Fruit fly (Drosophila melanogaster) whole organism, embryonic: Measurements from ENCODE around the gene CG5793.

Source experiments
- BEAF-32 ChIP-seq: fragments of 200-800 bp; sonication (Bioruptor generic); optimal IDR thresholded peaks from 3 replicates; lab custom pipeline; 2017; ENCODE audit warnings: missing biosample characterization, missing genetic modification characterization, mild to moderate bottlenecking, moderate library complexity, missing genetic modification reagents
- CG10147 ChIP-seq: fragments of 200-800 bp; sonication (Bioruptor generic); optimal IDR thresholded peaks from 2 replicates; lab custom pipeline; 2019; ENCODE audit warnings: missing biosample characterization, mild to moderate bottlenecking, missing genetic modification characterization, moderate library complexity
- CG1024 ChIP-seq: fragments of 200-800 bp; sonication (Bioruptor generic); IDR thresholded peaks from 2 replicates; pipeline ENCODE4 v1.3.6; 2022; ENCODE audit warnings: missing biosample characterization, missing genetic modification characterization
- CG10543 ChIP-seq: fragments of 200-800 bp; sonication (Bioruptor generic); optimal IDR thresholded peaks from 3 replicates; lab custom pipeline; 2017; ENCODE audit warnings: missing biosample characterization, mild to moderate bottlenecking, missing genetic modification characterization, moderate library complexity
- CG12104 ChIP-seq: fragments of 200-800 bp; sonication (Bioruptor generic); optimal IDR thresholded peaks from 3 replicates; lab custom pipeline; 2016; ENCODE audit warnings: missing biosample characterization, missing genetic modification characterization
- CG15514 ChIP-seq: fragments of 200-800 bp; sonication (Bioruptor generic); optimal IDR thresholded peaks from 3 replicates; lab custom pipeline; 2017; ENCODE audit warnings: missing biosample characterization, missing genetic modification characterization, mild to moderate bottlenecking, moderate library complexity, missing genetic modification reagents
- CG16779 ChIP-seq: fragments of 200-800 bp; sonication (Bioruptor generic); IDR thresholded peaks from 2 replicates; pipeline ENCODE4 v1.3.6; 2022; ENCODE audit warnings: missing biosample characterization, missing genetic modification characterization
- CG16813 ChIP-seq: fragments of 200-800 bp; sonication (Bioruptor generic); IDR thresholded peaks from 3 replicates; pipeline ENCODE4 v1.3.6; 2022; ENCODE audit warnings: missing biosample characterization, missing genetic modification characterization; ENCODE audit not compliant: partially characterized antibody
- CG17186 ChIP-seq: fragments of 200-800 bp; sonication (Bioruptor generic); optimal IDR thresholded peaks from 3 replicates; lab custom pipeline; 2017; ENCODE audit warnings: missing biosample characterization, missing genetic modification reagents, missing genetic modification characterization
- CG17385 ChIP-seq: fragments of 200-800 bp; sonication (Bioruptor generic); optimal IDR thresholded peaks from 3 replicates; lab custom pipeline; 2018; ENCODE audit warnings: missing biosample characterization, mild to moderate bottlenecking, missing genetic modification characterization
- CG17829 ChIP-seq: fragments of 200-800 bp; optimal IDR thresholded peaks from 2 replicates; lab custom pipeline; 2019; ENCODE audit warnings: missing biosample characterization, mild to moderate bottlenecking, missing genetic modification characterization, moderate library complexity
- CG2120 ChIP-seq: fragments of 200-800 bp; sonication (Bioruptor generic); optimal IDR thresholded peaks from 3 replicates; lab custom pipeline; 2016; ENCODE audit warnings: missing biosample characterization, missing genetic modification characterization
- CG2129 ChIP-seq: fragments of 200-800 bp; sonication (Bioruptor generic); IDR thresholded peaks from 2 replicates; pipeline ENCODE4 v1.3.6; 2022; ENCODE audit warnings: missing biosample characterization, missing genetic modification characterization; ENCODE audit not compliant: partially characterized antibody
- CG33213 ChIP-seq: fragments of 200-800 bp; sonication (Bioruptor generic); optimal IDR thresholded peaks from 3 replicates; lab custom pipeline; 2016; ENCODE audit warnings: missing biosample characterization, missing genetic modification characterization
- CG3995 ChIP-seq: fragments of 200-800 bp; sonication (Bioruptor generic); optimal IDR thresholded peaks from 3 replicates; lab custom pipeline; 2016; ENCODE audit warnings: missing biosample characterization, missing genetic modification characterization
- CG5180 ChIP-seq: fragments of 200-800 bp; sonication (Bioruptor generic); optimal IDR thresholded peaks from 3 replicates; lab custom pipeline; 2017; ENCODE audit warnings: missing biosample characterization, missing genetic modification characterization, mild to moderate bottlenecking, moderate library complexity, missing genetic modification reagents
- CG7786 ChIP-seq: fragments of 200-800 bp; sonication (Bioruptor generic); optimal IDR thresholded peaks from 2 replicates; lab custom pipeline; 2016; ENCODE audit warnings: missing biosample characterization, missing genetic modification characterization
- CG7928 ChIP-seq: fragments of 200-800 bp; sonication (Bioruptor generic); optimal IDR thresholded peaks from 2 replicates; lab custom pipeline; 2017; ENCODE audit warnings: missing biosample characterization, mild to moderate bottlenecking, missing genetic modification characterization
- CG8290 ChIP-seq, 3 experiments: fragments of 200-800 bp; sonication (Bioruptor generic); optimal IDR thresholded peaks; 2 replicates each; lab custom pipeline; 2016 to 2019; ENCODE audit warnings: missing biosample characterization in 3 of 3, missing genetic modification characterization in 3 of 3, mild to moderate bottlenecking in 2 of 3, moderate library complexity in 1 of 3
- CG8924 ChIP-seq: fragments of 200-800 bp; optimal IDR thresholded peaks from 3 replicates; lab custom pipeline; 2019; ENCODE audit warnings: missing biosample characterization, mild to moderate bottlenecking, missing genetic modification characterization, moderate library complexity
- CG9876 ChIP-seq: fragments of 200-800 bp; sonication (Bioruptor generic); optimal IDR thresholded peaks from 2 replicates; lab custom pipeline; 2016; ENCODE audit warnings: missing biosample characterization, missing genetic modification characterization
- CTCF ChIP-seq: fragments of 200-800 bp; sonication (Bioruptor generic); optimal IDR thresholded peaks from 2 replicates; lab custom pipeline; 2017; ENCODE audit warnings: missing biosample characterization, mild to moderate bottlenecking, missing genetic modification characterization, moderate library complexity
- CoRest ChIP-seq: fragments of 200-800 bp; sonication (Bioruptor generic); optimal IDR thresholded peaks from 3 replicates; lab custom pipeline; 2018; ENCODE audit warnings: missing biosample characterization, mild to moderate bottlenecking, missing genetic modification characterization, moderate library complexity
- Dll ChIP-seq: fragments of 200-800 bp; sonication (Bioruptor generic); IDR thresholded peaks from 4 replicates; pipeline ENCODE4 v1.3.6; 2022; ENCODE audit warnings: missing biosample characterization, missing genetic modification characterization; ENCODE audit not compliant: partially characterized antibody
- Dp ChIP-seq: fragments of 200-800 bp; sonication (Bioruptor generic); optimal IDR thresholded peaks from 2 replicates; lab custom pipeline; 2018; ENCODE audit warnings: missing biosample characterization, mild to moderate bottlenecking, missing genetic modification characterization, moderate library complexity
- Elba2 ChIP-seq: fragments of 200-800 bp; sonication (Bioruptor generic); optimal IDR thresholded peaks from 3 replicates; lab custom pipeline; 2016; ENCODE audit warnings: missing biosample characterization, missing genetic modification characterization
- Fer3 ChIP-seq: fragments of 200-800 bp; sonication (Bioruptor generic); optimal IDR thresholded peaks from 2 replicates; lab custom pipeline; 2018; ENCODE audit warnings: missing biosample characterization, mild to moderate bottlenecking, missing genetic modification characterization, moderate library complexity
- Hsf ChIP-seq: fragments of 200-800 bp; sonication (Bioruptor generic); optimal IDR thresholded peaks from 3 replicates; lab custom pipeline; 2016; ENCODE audit warnings: missing biosample characterization, missing genetic modification characterization
- MTF-1 ChIP-seq: fragments of 200-800 bp; sonication (Bioruptor generic); optimal IDR thresholded peaks from 2 replicates; lab custom pipeline; 2018; ENCODE audit warnings: missing biosample characterization, mild to moderate bottlenecking, missing genetic modification characterization, borderline replicate concordance
- Nf-YB ChIP-seq: fragments of 200-800 bp; sonication (Bioruptor generic); optimal IDR thresholded peaks from 3 replicates; lab custom pipeline; 2019; ENCODE audit warnings: missing biosample characterization, mild to moderate bottlenecking, missing genetic modification characterization, moderate library complexity
- Pdp1 ChIP-seq, 2 experiments: fragments of 200-800 bp; sonication (Bioruptor generic); optimal IDR thresholded peaks; 3 replicates each; lab custom pipeline; 2016; ENCODE audit warnings: missing biosample characterization in 2 of 2, missing genetic modification characterization in 2 of 2, mild to moderate bottlenecking in 1 of 2, moderate library complexity in 1 of 2
- abd-A ChIP-seq: fragments of 200-800 bp; sonication (Bioruptor generic); optimal IDR thresholded peaks from 3 replicates; lab custom pipeline; 2019; ENCODE audit warnings: missing biosample characterization, mild to moderate bottlenecking, missing genetic modification characterization, moderate library complexity
- al ChIP-seq: fragments of 200-800 bp; sonication (Bioruptor generic); IDR thresholded peaks from 2 replicates; pipeline ENCODE4 v1.3.6; 2022; ENCODE audit warnings: missing biosample characterization, missing genetic modification characterization
- ara ChIP-seq: fragments of 200-800 bp; sonication (Bioruptor generic); IDR thresholded peaks from 2 replicates; pipeline ENCODE4 v1.3.6; 2022; ENCODE audit warnings: missing biosample characterization, missing genetic modification characterization
- br ChIP-seq: fragments of >200 bp; optimal IDR thresholded peaks from 2 replicates; lab custom pipeline; 2017
- chinmo ChIP-seq: fragments of 200-800 bp; sonication (Bioruptor generic); IDR thresholded peaks from 4 replicates; pipeline ENCODE4 v1.3.6; 2022; ENCODE audit warnings: missing biosample characterization, missing genetic modification characterization; ENCODE audit not compliant: partially characterized antibody
- danr ChIP-seq: fragments of 200-800 bp; sonication (Bioruptor generic); IDR thresholded peaks from 2 replicates; pipeline ENCODE4 v1.3.6; 2022; ENCODE audit warnings: missing biosample characterization, missing genetic modification characterization
- eyg ChIP-seq: fragments of 200-800 bp; sonication (Bioruptor generic); optimal IDR thresholded peaks from 3 replicates; lab custom pipeline; 2016; ENCODE audit warnings: missing biosample characterization, missing genetic modification characterization
- ftz-f1 ChIP-seq: fragments of 200-800 bp; sonication (Bioruptor generic); optimal IDR thresholded peaks from 2 replicates; lab custom pipeline; 2016; ENCODE audit warnings: missing biosample characterization, missing genetic modification characterization
- lab ChIP-seq: fragments of 200-800 bp; sonication (Bioruptor generic); optimal IDR thresholded peaks from 3 replicates; lab custom pipeline; 2017; ENCODE audit warnings: missing biosample characterization, missing genetic modification characterization, mild to moderate bottlenecking, moderate library complexity, missing genetic modification reagents
- nerfin-2 ChIP-seq: fragments of 200-800 bp; sonication (Bioruptor generic); IDR thresholded peaks from 2 replicates; pipeline ENCODE4 v1.3.6; 2022; ENCODE audit warnings: missing biosample characterization, missing genetic modification characterization; ENCODE audit not compliant: partially characterized antibody
- phol ChIP-seq: fragments of 200-800 bp; sonication (Bioruptor generic); optimal IDR thresholded peaks from 3 replicates; lab custom pipeline; 2018; ENCODE audit warnings: missing biosample characterization, mild to moderate bottlenecking, missing genetic modification characterization, moderate library complexity
- pita ChIP-seq: fragments of 200-800 bp; sonication (Bioruptor generic); optimal IDR thresholded peaks from 2 replicates; lab custom pipeline; 2017; ENCODE audit warnings: missing biosample characterization, mild to moderate bottlenecking, missing genetic modification characterization
- prd ChIP-seq, 3 experiments: fragments of >200 bp in 2 of 3; fragments of 200-800 bp in 1 of 3; sonication (Bioruptor generic) in 1 of 3; optimal IDR thresholded peaks in 2 of 3; IDR thresholded peaks in 1 of 3; 2 replicates in 2 of 3; 3 replicates in 1 of 3; pipeline versions ENCODE4 v1.3.6 to Lab custom; 2017 to 2022; ENCODE audit warnings: missing biosample characterization in 1 of 3, missing genetic modification characterization in 1 of 3
- sd ChIP-seq: fragments of 200-800 bp; sonication (Bioruptor generic); optimal IDR thresholded peaks from 3 replicates; lab custom pipeline; 2018; ENCODE audit warnings: missing biosample characterization, mild to moderate bottlenecking, missing genetic modification characterization, moderate library complexity
- sna ChIP-seq: fragments of 200-800 bp; sonication (Bioruptor generic); IDR thresholded peaks from 2 replicates; pipeline ENCODE4 v1.3.6; 2022; ENCODE audit warnings: missing biosample characterization, missing genetic modification characterization; ENCODE audit not compliant: partially characterized antibody
- tna ChIP-seq: fragments of 200-800 bp; sonication (Bioruptor generic); IDR thresholded peaks from 2 replicates; pipeline ENCODE4 v1.3.6; 2022; ENCODE audit warnings: missing biosample characterization, missing genetic modification characterization; ENCODE audit not compliant: partially characterized antibody
- wdn ChIP-seq: fragments of 200-800 bp; sonication (Bioruptor generic); IDR thresholded peaks from 2 replicates; pipeline ENCODE4 v1.3.6; 2022; ENCODE audit warnings: missing biosample characterization, missing genetic modification characterization

The CG5793 gene

DNA sequence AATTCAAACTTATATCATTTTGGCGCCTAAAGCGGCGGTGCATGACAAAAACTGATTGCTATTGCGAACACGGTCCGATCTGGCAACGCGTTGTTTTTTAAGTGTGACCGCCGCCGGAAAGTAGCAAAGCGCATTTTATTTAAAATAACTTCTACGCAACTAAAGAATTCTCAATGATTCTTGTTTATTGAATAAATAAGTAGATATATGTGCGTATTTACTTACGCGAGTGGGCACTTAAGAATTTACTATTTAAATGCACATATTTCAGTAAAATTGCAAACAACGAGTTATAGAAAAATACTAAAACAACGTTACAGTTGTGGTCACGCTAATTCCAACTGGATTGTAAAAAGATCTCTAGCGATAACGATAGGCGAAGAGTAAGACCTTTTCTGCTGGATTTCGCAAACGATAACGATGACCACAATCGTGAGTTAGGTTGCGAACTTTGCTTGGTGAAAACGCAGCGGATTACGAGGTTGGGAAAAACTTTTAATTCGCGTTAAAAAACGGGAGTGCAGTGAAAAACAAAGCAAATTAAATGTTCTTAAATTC is 28.6 kb downstream of the CG5793 start:
- TF ChIP-seq Nf-YB (GFP tag; lab: Kevin White, UChicago), result no peak
- TF ChIP-seq CG8924 (tag; lab: Kevin White, UChicago), result no peak
- peak; percentile 32 for TF ChIP-seq phol (tag; lab: Kevin White, UChicago)
- TF ChIP-seq CG2120 (GFP tag; lab: Kevin White, UChicago), result peak; percentile 45
- TF ChIP-seq CG17186, result peak; percentile 39
- no peak for TF ChIP-seq CG3995
- peak; percentile 98 for TF ChIP-seq Dp (GFP tag; lab: Kevin White, UChicago)
- TF ChIP-seq Fer3 (tag; lab: Kevin White, UChicago), result no peak
- TF ChIP-seq CG7928, result no peak
- TF ChIP-seq ftz-f1 (GFP tag; lab: Kevin White, UChicago), result no peak
- peak; percentile 71 for TF ChIP-seq Dll
- TF ChIP-seq CG9876 (GFP tag; lab: Kevin White, UChicago), result no peak
- no peak for TF ChIP-seq CG2129 (GFP tag; lab: Robert Waterston, UW)
- TF ChIP-seq BEAF-32 (GFP tag; lab: Kevin White, UChicago), result peak; percentile 66
- TF ChIP-seq pita (GFP tag; lab: Kevin White, UChicago), result peak; percentile 47
- no peak for TF ChIP-seq CG10147 (GFP tag; lab: Kevin White, UChicago)
- TF ChIP-seq CG17385 (GFP tag; lab: Kevin White, UChicago), result no peak
- peak; percentile 11 for TF ChIP-seq eyg
- TF ChIP-seq MTF-1 (GFP tag; lab: Kevin White, UChicago), result no peak
- TF ChIP-seq CG16813 (GFP tag; lab: Robert Waterston, UW), result peak; percentile 54; the same call in 2 of the 3 replicates
- TF ChIP-seq ara, result no peak
- TF ChIP-seq CG33213 (GFP tag; lab: Kevin White, UChicago), result peak; percentile 82
- peak; percentile 5 for TF ChIP-seq Elba2 (GFP tag; lab: Kevin White, UChicago)
- no peak for TF ChIP-seq br (lab: Kevin White, UChicago)
- no peak for TF ChIP-seq CG17829 (tag; lab: Kevin White, UChicago)
- TF ChIP-seq abd-A, result no peak
- TF ChIP-seq CG16779 (GFP tag; lab: Robert Waterston, UW), result no peak
- TF ChIP-seq sd (tag; lab: Kevin White, UChicago), result no peak
- peak; percentile 71 for TF ChIP-seq sna (GFP tag; lab: Robert Waterston, UW)
- no peak for TF ChIP-seq wdn (GFP tag; lab: Robert Waterston, UW)
- peak; percentile 27 for TF ChIP-seq CTCF (GFP tag; lab: Kevin White, UChicago)
- TF ChIP-seq CG10543, result no peak
- no peak for TF ChIP-seq CG1024 (GFP tag; lab: Robert Waterston, UW)
- 0 out of 4 replicates have a peak, but pooled peaks have one; percentile 65 for TF ChIP-seq chinmo
- peak in 1 of 2 experiments; percentile 64 for TF ChIP-seq Pdp1 (GFP tag; optimal IDR thresholded peaks at IDR 0.05; lab: Kevin White, UChicago)
- peak; percentile 34 for TF ChIP-seq CG12104 (GFP tag; lab: Kevin White, UChicago)
- no peak for TF ChIP-seq CG5180 (GFP tag; lab: Kevin White, UChicago)
- TF ChIP-seq prd (optimal IDR thresholded peaks at IDR 0.05; lab: Kevin White, UChicago), result no peak
- no peak for TF ChIP-seq prd (GFP tag; IDR thresholded peaks at IDR 0.05; lab: Robert Waterston, UW)
- TF ChIP-seq al (GFP tag; lab: Robert Waterston, UW), result no peak
- TF ChIP-seq CoRest (tag; lab: Kevin White, UChicago), result peak; percentile 63
- peak; percentile 53; the same call in 1 of the 2 replicates for TF ChIP-seq tna (GFP tag; lab: Robert Waterston, UW)
- TF ChIP-seq danr, result no peak
- no peak for TF ChIP-seq lab (GFP tag; lab: Kevin White, UChicago)
- peak; percentile 6 for TF ChIP-seq Hsf
- no peak for TF ChIP-seq CG7786 (GFP tag; lab: Kevin White, UChicago)
- no peak for TF ChIP-seq CG8290 (GFP tag; optimal IDR thresholded peaks at IDR 0.05; lab: Kevin White, UChicago)
- peak in 1 of 2 experiments; percentile 29 for TF ChIP-seq CG8290 (tag; optimal IDR thresholded peaks at IDR 0.05; lab: Kevin White, UChicago)
- TF ChIP-seq CG15514 (GFP tag; lab: Kevin White, UChicago), result peak; percentile 40
- TF ChIP-seq nerfin-2, result no peak
